Worm (Caenorhabditis elegans): ENCODE results near the gene ugt-58.

The ugt-58 gene

ce11 chrII:9609296-9609695 lies 22.7 kb upstream of the ugt-58 start, which contains the start of gene pap-2:
Gene pap-2, minus strand, starts transcription at chrII:9609396.
- TF ChIP-seq mdl-1 (tag; optimal IDR thresholded peaks at IDR 0.05), result no peak

- TF ChIP-seq sem-4 (tag; optimal IDR thresholded peaks at IDR 0.05) (no peak), ztf-11 (tag; optimal IDR thresholded peaks at IDR 0.05) (no peak), snpc-4 (tag; optimal IDR thresholded peaks at IDR 0.05) (no peak), unc-62 (GFP tag; optimal IDR thresholded peaks at IDR 0.05) (no peak), sma-9 (GFP tag; optimal IDR thresholded peaks at IDR 0.05) (peak; percentile 52), sma-9 (tag; optimal IDR thresholded peaks at IDR 0.05) (no peak), unc-39 (tag; optimal IDR thresholded peaks at IDR 0.05) (no peak)
Measured at ce11 chrII:9607137-9607536, 20.6 kb upstream of the ugt-58 start.

DNA sequence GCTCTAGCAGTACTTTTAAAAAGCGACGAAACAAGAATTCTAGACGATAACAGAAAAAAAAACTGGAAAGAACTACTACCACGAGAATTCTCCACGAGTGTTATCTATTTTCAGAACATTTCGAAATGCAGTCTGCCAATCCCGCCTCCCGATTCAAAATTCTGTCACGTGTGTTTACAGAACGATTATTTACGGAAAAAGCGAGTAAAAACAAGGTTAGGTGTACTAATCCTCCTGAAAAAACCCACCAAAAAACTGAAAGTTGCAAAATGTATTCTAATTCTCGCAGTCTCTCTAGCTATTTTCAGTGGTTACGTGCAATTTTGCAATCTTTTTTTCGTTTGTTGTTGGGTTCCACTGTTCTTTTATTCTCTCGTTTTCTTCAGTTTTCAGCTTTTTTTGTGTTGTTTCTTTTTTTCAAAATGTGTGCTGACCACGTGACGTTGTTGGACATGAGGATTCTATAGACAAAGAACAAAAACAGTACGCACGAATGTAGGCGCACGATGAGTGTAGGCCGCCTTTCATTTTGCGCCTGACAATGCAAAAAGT lies 20.0 kb upstream of the ugt-58 start:
- TF ChIP-seq crh-2 (tag; optimal IDR thresholded peaks at IDR 0.05) (peak; percentile 30), C34F6.9 (tag; optimal IDR thresholded peaks at IDR 0.05) (peak; percentile 39), unc-55 (GFP tag; optimal IDR thresholded peaks at IDR 0.05) (peak; percentile 72), mdl-1 (tag; optimal IDR thresholded peaks at IDR 0.05) (peak in 1 of 2 experiments; percentile 12), ZK546.5 (tag; optimal IDR thresholded peaks at IDR 0.05) (no peak), gmeb-1 (tag; optimal IDR thresholded peaks at IDR 0.05) (no peak), ceh-16 (tag; optimal IDR thresholded peaks at IDR 0.05) (no peak)

DNA sequence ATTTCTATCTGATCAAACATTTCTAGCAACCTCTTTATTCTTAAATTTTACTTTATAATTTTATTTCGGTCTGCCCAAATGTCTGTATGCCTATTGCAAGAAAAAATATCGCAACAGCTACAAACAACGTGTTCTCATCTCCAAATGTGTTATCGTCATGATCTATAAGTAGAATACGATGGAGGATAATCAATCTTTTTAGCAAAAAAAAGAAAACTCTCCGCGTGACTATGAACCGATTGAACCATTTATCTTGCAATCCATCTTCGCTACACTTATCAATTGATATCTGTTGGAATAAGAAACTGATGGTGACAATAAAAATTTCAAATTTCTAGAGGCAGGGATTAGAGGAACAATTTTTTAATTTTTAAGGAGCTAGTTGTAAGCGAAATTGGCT lies 19.4 kb upstream of the ugt-58 start:
- no peak for TF ChIP-seq ztf-11 (tag; optimal IDR thresholded peaks at IDR 0.05)
- peak; percentile 87 for TF ChIP-seq sma-9 (GFP tag; optimal IDR thresholded peaks at IDR 0.05)
- TF ChIP-seq sma-9 (tag; optimal IDR thresholded peaks at IDR 0.05), result no peak
- no peak for TF ChIP-seq fos-1 (tag; optimal IDR thresholded peaks at IDR 0.05)
- TF ChIP-seq blmp-1 (tag; optimal IDR thresholded peaks at IDR 0.05; ENCODE audit: insufficient read depth), result peak; percentile 72
- peak; percentile 49 for TF ChIP-seq ceh-16 (tag; optimal IDR thresholded peaks at IDR 0.05)
- TF ChIP-seq C34F6.9 (tag; optimal IDR thresholded peaks at IDR 0.05), result peak; percentile 6
- TF ChIP-seq dmd-4 (tag; optimal IDR thresholded peaks at IDR 0.05), result no peak
- TF ChIP-seq ZK546.5 (tag; optimal IDR thresholded peaks at IDR 0.05), result no peak
- TF ChIP-seq mdl-1 (tag; optimal IDR thresholded peaks at IDR 0.05), result peak in 1 of 2 experiments; percentile 4
- peak; percentile 54 for TF ChIP-seq nhr-21 (tag; optimal IDR thresholded peaks at IDR 0.05)
- no peak for TF ChIP-seq nhr-10 (tag; optimal IDR thresholded peaks at IDR 0.05)
- TF ChIP-seq crh-2 (tag; optimal IDR thresholded peaks at IDR 0.05), result no peak
- TF ChIP-seq lin-11 (tag; optimal IDR thresholded peaks at IDR 0.05), result no peak
- peak; percentile 57 for TF ChIP-seq nhr-25 (tag; optimal IDR thresholded peaks at IDR 0.05)

ce11 chrII:9605336-9605735 lies 18.8 kb upstream of the ugt-58 start, which contains the start of gene nhr-19:
Gene nhr-19, minus strand, starts transcription at chrII:9605526.
- TF ChIP-seq lsy-2 (tag; optimal IDR thresholded peaks at IDR 0.05) (peak in 1 of 2 experiments; percentile 20), crh-2 (tag; optimal IDR thresholded peaks at IDR 0.05) (peak; percentile 52), zag-1 (tag; optimal IDR thresholded peaks at IDR 0.05) (no peak), sma-9 (GFP tag; optimal IDR thresholded peaks at IDR 0.05) (peak; percentile 59), sma-9 (tag; optimal IDR thresholded peaks at IDR 0.05) (no peak), nhr-25 (tag; optimal IDR thresholded peaks at IDR 0.05) (peak; percentile 17), nhr-129 (tag; optimal IDR thresholded peaks at IDR 0.05) (peak; percentile 65)

DNA sequence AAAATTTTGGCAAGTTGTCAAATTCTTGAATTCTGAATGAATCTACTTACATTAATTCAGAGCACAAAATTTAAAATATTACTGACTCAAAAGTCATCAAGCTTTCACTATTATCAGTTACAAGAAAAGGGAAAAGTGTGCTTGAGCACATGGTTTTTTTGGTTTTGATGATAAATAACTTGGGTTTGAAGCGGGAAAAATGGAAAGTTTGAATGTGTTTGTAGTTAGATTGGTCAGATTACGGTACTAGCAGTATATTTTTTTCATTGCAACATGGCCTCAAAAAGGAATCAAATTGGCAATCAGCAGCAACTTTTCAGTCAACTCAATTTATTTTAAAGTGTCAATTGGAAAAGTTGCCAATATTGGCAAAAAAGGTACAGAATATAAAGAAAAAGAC lies 18.1 kb upstream of the ugt-58 start:
- peak; percentile 27 for TF ChIP-seq skn-1 (tag; optimal IDR thresholded peaks at IDR 0.05)
- TF ChIP-seq elt-3 (tag; optimal IDR thresholded peaks at IDR 0.05), result no peak

- TF ChIP-seq lsy-2 (tag; optimal IDR thresholded peaks at IDR 0.05), result no peak
- TF ChIP-seq ama-1 (optimal IDR thresholded peaks at IDR 0.05), result no peak
- TF ChIP-seq crh-2 (tag; optimal IDR thresholded peaks at IDR 0.05), result peak; percentile 10
- TF ChIP-seq fos-1 (tag; optimal IDR thresholded peaks at IDR 0.05), result peak; percentile 8
- TF ChIP-seq gmeb-1 (tag; optimal IDR thresholded peaks at IDR 0.05), result peak; percentile 14
- peak; percentile 13 for TF ChIP-seq nhr-25 (tag; optimal IDR thresholded peaks at IDR 0.05)
- TF ChIP-seq sma-9 (GFP tag; optimal IDR thresholded peaks at IDR 0.05), result peak; percentile 65
- no peak for TF ChIP-seq sma-9 (tag; optimal IDR thresholded peaks at IDR 0.05)
- no peak for TF ChIP-seq ztf-11 (tag; optimal IDR thresholded peaks at IDR 0.05)
- TF ChIP-seq R02D3.7 (tag; optimal IDR thresholded peaks at IDR 0.05), result no peak
- TF ChIP-seq nhr-129 (tag; optimal IDR thresholded peaks at IDR 0.05), result peak; percentile 40
- no peak for TF ChIP-seq lin-13 (GFP tag; optimal IDR thresholded peaks at IDR 0.05)
Measured at ce11 chrII:9604063-9604462, 17.5 kb upstream of the ugt-58 start.

Measured in whole organism, L2 larva.